Fruit fly (Drosophila melanogaster) whole organism, embryonic: ENCODE data around the gene CG14913.

ENCODE experiments used
- Ada2b ChIP-seq: fragments of 200-800 bp; sonication (Bioruptor generic); IDR thresholded peaks from 2 replicates; pipeline ENCODE4 v1.3.6; 2022; ENCODE audit warnings: missing biosample characterization, missing genetic modification characterization
- Blimp-1 ChIP-seq: fragments of 200-800 bp; sonication (Bioruptor generic); optimal IDR thresholded peaks from 3 replicates; lab custom pipeline; 2018; ENCODE audit warnings: missing biosample characterization, missing genetic modification characterization, mild to moderate bottlenecking, moderate library complexity, missing genetic modification reagents
- CG10654 ChIP-seq: fragments of 200-800 bp; sonication (Bioruptor generic); optimal IDR thresholded peaks from 2 replicates; lab custom pipeline; 2016; ENCODE audit warnings: missing biosample characterization, missing genetic modification characterization
- CG11504 ChIP-seq: fragments of 200-800 bp; sonication (Bioruptor generic); optimal IDR thresholded peaks from 3 replicates; lab custom pipeline; 2019; ENCODE audit warnings: missing biosample characterization, mild to moderate bottlenecking, missing genetic modification characterization, moderate library complexity
- CG11695 ChIP-seq: fragments of 200-800 bp; sonication (Bioruptor generic); IDR thresholded peaks from 3 replicates; pipeline ENCODE4 v1.3.6; 2022; ENCODE audit warnings: missing biosample characterization, missing genetic modification characterization
- CG11723 ChIP-seq: fragments of 200-800 bp; sonication (Bioruptor generic); optimal IDR thresholded peaks from 2 replicates; lab custom pipeline; 2017; ENCODE audit warnings: missing biosample characterization, mild to moderate bottlenecking, missing genetic modification characterization
- CG13424 ChIP-seq: fragments of 200-800 bp; sonication (Bioruptor generic); optimal IDR thresholded peaks from 2 replicates; lab custom pipeline; 2019; ENCODE audit warnings: missing biosample characterization, mild to moderate bottlenecking, missing genetic modification characterization, moderate library complexity
- CG15601 ChIP-seq: fragments of 200-800 bp; sonication (Bioruptor generic); optimal IDR thresholded peaks from 3 replicates; lab custom pipeline; 2019; ENCODE audit warnings: missing biosample characterization, mild to moderate bottlenecking, missing genetic modification characterization, moderate library complexity
- CG17359 ChIP-seq: fragments of 200-800 bp; sonication (Bioruptor generic); optimal IDR thresholded peaks from 3 replicates; lab custom pipeline; 2018; ENCODE audit warnings: missing biosample characterization, mild to moderate bottlenecking, missing genetic modification characterization, moderate library complexity
- CG17802 ChIP-seq: fragments of 200-800 bp; sonication (Bioruptor generic); optimal IDR thresholded peaks from 2 replicates; lab custom pipeline; 2018; ENCODE audit warnings: missing biosample characterization, mild to moderate bottlenecking, missing genetic modification characterization, moderate library complexity
- CG18599 ChIP-seq: fragments of 200-800 bp; sonication (Bioruptor generic); optimal IDR thresholded peaks from 3 replicates; lab custom pipeline; 2017; ENCODE audit warnings: missing biosample characterization, missing genetic modification characterization, mild to moderate bottlenecking, moderate library complexity, missing genetic modification reagents
- CG2678 ChIP-seq: fragments of 200-800 bp; sonication (Bioruptor generic); optimal IDR thresholded peaks from 3 replicates; lab custom pipeline; 2019; ENCODE audit warnings: missing biosample characterization, mild to moderate bottlenecking, missing genetic modification characterization, moderate library complexity
- CG2712 ChIP-seq: fragments of 200-800 bp; optimal IDR thresholded peaks from 3 replicates; lab custom pipeline; 2019; ENCODE audit warnings: missing biosample characterization, mild to moderate bottlenecking, missing genetic modification characterization, moderate library complexity
- CG2875 ChIP-seq: fragments of 200-800 bp; sonication (Bioruptor generic); optimal IDR thresholded peaks from 2 replicates; lab custom pipeline; 2017; ENCODE audit warnings: missing biosample characterization, mild to moderate bottlenecking, missing genetic modification characterization, missing genetic modification reagents
- CG3847 ChIP-seq: fragments of 200-800 bp; sonication (Bioruptor generic); IDR thresholded peaks from 2 replicates; pipeline ENCODE4 v1.3.6; 2022; ENCODE audit warnings: missing biosample characterization, missing genetic modification characterization
- CG4820 ChIP-seq: fragments of 200-800 bp; sonication (Bioruptor generic); optimal IDR thresholded peaks from 3 replicates; lab custom pipeline; 2016; ENCODE audit warnings: missing biosample characterization, missing genetic modification characterization
- Chrac-16 ChIP-seq: fragments of 200-800 bp; sonication (Bioruptor generic); optimal IDR thresholded peaks from 3 replicates; lab custom pipeline; 2016; ENCODE audit warnings: missing biosample characterization, missing genetic modification characterization
- Ets65A ChIP-seq: fragments of 200-800 bp; sonication (Bioruptor generic); peaks from one replicate; lab custom pipeline; 2016; ENCODE audit warnings: missing biosample characterization, missing genetic modification characterization
- Gug ChIP-seq: fragments of 200-800 bp; sonication (Bioruptor generic); IDR thresholded peaks from 4 replicates; pipeline ENCODE4 v1.3.6; 2022; ENCODE audit warnings: missing biosample characterization, missing genetic modification characterization
- H2.0 ChIP-seq: fragments of 200-800 bp; sonication (Bioruptor generic); IDR thresholded peaks from 2 replicates; pipeline ENCODE4 v1.3.6; 2022; ENCODE audit warnings: missing biosample characterization, missing genetic modification characterization
- HLH3B ChIP-seq: fragments of 200-800 bp; sonication (Bioruptor generic); IDR thresholded peaks from 2 replicates; pipeline ENCODE4 v1.3.6; 2022; ENCODE audit warnings: missing biosample characterization, missing genetic modification characterization
- HmgD ChIP-seq: fragments of 200-800 bp; sonication (Bioruptor generic); optimal IDR thresholded peaks from 3 replicates; lab custom pipeline; 2016; ENCODE audit warnings: missing biosample characterization, missing genetic modification characterization
- Med ChIP-seq: fragments of 200-800 bp; sonication (Bioruptor generic); peaks from one replicate; lab custom pipeline; 2016; ENCODE audit warnings: missing biosample characterization, missing genetic modification characterization, mild to moderate bottlenecking, inconsistent platforms, moderate library complexity
- Oaz ChIP-seq: fragments of 200-800 bp; sonication (Bioruptor generic); IDR thresholded peaks from 2 replicates; pipeline ENCODE4 v1.3.6; 2022; ENCODE audit warnings: missing biosample characterization, missing genetic modification characterization
- Oli ChIP-seq: fragments of 200-800 bp; sonication (Bioruptor generic); optimal IDR thresholded peaks from 2 replicates; lab custom pipeline; 2018; ENCODE audit warnings: missing biosample characterization, mild to moderate bottlenecking, missing genetic modification characterization, moderate library complexity
- Optix ChIP-seq: fragments of 200-800 bp; sonication (Bioruptor generic); IDR thresholded peaks from 3 replicates; pipeline ENCODE4 v1.3.6; 2022; ENCODE audit warnings: missing biosample characterization, missing genetic modification characterization
- abd-A ChIP-seq: fragments of 200-800 bp; sonication (Bioruptor generic); optimal IDR thresholded peaks from 3 replicates; lab custom pipeline; 2019; ENCODE audit warnings: missing biosample characterization, mild to moderate bottlenecking, missing genetic modification characterization, moderate library complexity
- ac ChIP-seq: fragments of 200-800 bp; sonication (Bioruptor generic); optimal IDR thresholded peaks from 3 replicates; lab custom pipeline; 2017; ENCODE audit warnings: missing biosample characterization, mild to moderate bottlenecking, missing genetic modification characterization
- bsh ChIP-seq, 2 experiments: fragments of 200-800 bp; sonication (Bioruptor generic); optimal IDR thresholded peaks; 2 replicates each; lab custom pipeline; 2017 to 2018; ENCODE audit warnings: mild to moderate bottlenecking in 2 of 2, missing biosample characterization in 2 of 2, missing genetic modification characterization in 2 of 2, moderate library complexity in 1 of 2
- cad ChIP-seq: fragments of >200 bp; optimal IDR thresholded peaks from 2 replicates; lab custom pipeline; 2017; ENCODE audit warnings: missing biosample characterization, missing genetic modification characterization
- caup ChIP-seq: fragments of 200-800 bp; sonication (Bioruptor generic); optimal IDR thresholded peaks from 3 replicates; lab custom pipeline; 2017; ENCODE audit warnings: missing biosample characterization, mild to moderate bottlenecking, missing genetic modification characterization, moderate library complexity; ENCODE audit not compliant: severe bottlenecking
- ci ChIP-seq: fragments of 200-800 bp; sonication (Bioruptor generic); IDR thresholded peaks from 3 replicates; pipeline ENCODE4 v1.3.6; 2022; ENCODE audit warnings: missing biosample characterization, missing genetic modification characterization
- dmrt99B ChIP-seq: fragments of 200-800 bp; sonication (Bioruptor generic); optimal IDR thresholded peaks from 2 replicates; lab custom pipeline; 2018; ENCODE audit warnings: missing biosample characterization, mild to moderate bottlenecking, missing genetic modification characterization, moderate library complexity
- dysf ChIP-seq: fragments of 200-800 bp; sonication (Bioruptor generic); IDR thresholded peaks from 3 replicates; pipeline ENCODE4 v1.3.6; 2022; ENCODE audit warnings: missing biosample characterization, missing genetic modification characterization
- ftz-f1 ChIP-seq: fragments of 200-800 bp; sonication (Bioruptor generic); optimal IDR thresholded peaks from 2 replicates; lab custom pipeline; 2016; ENCODE audit warnings: missing biosample characterization, missing genetic modification characterization
- grau ChIP-seq: fragments of 200-800 bp; optimal IDR thresholded peaks from 3 replicates; lab custom pipeline; 2019; ENCODE audit warnings: missing biosample characterization, mild to moderate bottlenecking, missing genetic modification characterization, moderate library complexity
- jing ChIP-seq: fragments of 200-800 bp; sonication (Bioruptor generic); optimal IDR thresholded peaks from 2 replicates; lab custom pipeline; 2018; ENCODE audit warnings: missing biosample characterization, mild to moderate bottlenecking, missing genetic modification characterization
- nom ChIP-seq: fragments of 200-800 bp; sonication (Bioruptor generic); optimal IDR thresholded peaks from 2 replicates; lab custom pipeline; 2017; ENCODE audit warnings: missing biosample characterization, missing genetic modification characterization, mild to moderate bottlenecking, moderate library complexity, missing genetic modification reagents
- onecut ChIP-seq: fragments of 200-800 bp; sonication (Bioruptor generic); IDR thresholded peaks from 2 replicates; pipeline ENCODE4 v1.3.6; 2022; ENCODE audit warnings: missing biosample characterization, missing genetic modification characterization
- otp ChIP-seq: fragments of 200-800 bp; sonication (Bioruptor generic); IDR thresholded peaks from 3 replicates; pipeline ENCODE4, ENCODE4 v1.3.6; 2022; ENCODE audit warnings: missing biosample characterization, missing genetic modification characterization
- pan ChIP-seq, 4 experiments: fragments of >200 bp in 3 of 4; fragments of 200-800 bp in 1 of 4; sonication (Bioruptor generic) in 1 of 4; optimal IDR thresholded peaks in 3 of 4; IDR thresholded peaks in 1 of 4; 2 replicates each; pipeline versions ENCODE4 v1.3.6 to Lab custom; 2017 to 2022; ENCODE audit warnings: missing biosample characterization in 2 of 4, missing genetic modification characterization in 2 of 4, mixed read lengths in 1 of 4
- phol ChIP-seq: fragments of 200-800 bp; sonication (Bioruptor generic); optimal IDR thresholded peaks from 3 replicates; lab custom pipeline; 2018; ENCODE audit warnings: missing biosample characterization, mild to moderate bottlenecking, missing genetic modification characterization, moderate library complexity
- ranshi ChIP-seq: fragments of 200-800 bp; sonication (Bioruptor generic); IDR thresholded peaks from 2 replicates; pipeline ENCODE4 v1.3.6; 2022; ENCODE audit warnings: missing biosample characterization, missing genetic modification characterization
- row ChIP-seq: fragments of 200-800 bp; sonication (Bioruptor generic); IDR thresholded peaks from 3 replicates; pipeline ENCODE4 v1.3.6; 2022; ENCODE audit warnings: missing biosample characterization, missing genetic modification characterization
- sr ChIP-seq: fragments of 200-800 bp; sonication (Bioruptor generic); IDR thresholded peaks from 3 replicates; pipeline ENCODE4 v1.3.6; 2022; ENCODE audit warnings: missing biosample characterization, missing genetic modification characterization
- tgo ChIP-seq: fragments of 200-800 bp; sonication (Bioruptor generic); IDR thresholded peaks from 3 replicates; pipeline ENCODE4 v1.3.6; 2022; ENCODE audit warnings: missing biosample characterization, missing genetic modification characterization
- yki ChIP-seq: fragments of >200 bp; optimal IDR thresholded peaks from 3 replicates; lab custom pipeline; 2018
- zfh1 ChIP-seq: fragments of 200-800 bp; sonication (Bioruptor generic); IDR thresholded peaks from 3 replicates; pipeline ENCODE4 v1.3.6; 2022; ENCODE audit warnings: missing biosample characterization, missing genetic modification characterization

CG14913 gene

dm6 chr2L:11053018-11053807, 36.4 kb downstream of the CG14913 start (continued):
- TF ChIP-seq CG2875 (GFP tag; lab: Kevin White, UChicago) = no peak
- TF ChIP-seq Chrac-16 (GFP tag; lab: Kevin White, UChicago) = no peak
- peak; percentile 42; the same call in 1 of the 3 replicates for TF ChIP-seq Optix (GFP tag; lab: Robert Waterston, UW)
- TF ChIP-seq Med = peak; percentile 82
- TF ChIP-seq HmgD (GFP tag; lab: Kevin White, UChicago) = no peak
- no peak for TF ChIP-seq CG11723 (GFP tag; lab: Kevin White, UChicago)
- 0 out of 3 replicates have a peak, but pooled peaks have one; percentile 26 for TF ChIP-seq tgo
- no peak for TF ChIP-seq yki (lab: Kevin White, UChicago)
- 0 out of 3 replicates have a peak, but pooled peaks have one; percentile 11 for TF ChIP-seq sr
- TF ChIP-seq CG10654 (GFP tag; lab: Kevin White, UChicago) = no peak
- TF ChIP-seq CG4820 (GFP tag; lab: Kevin White, UChicago) = no peak
- 0 out of 3 replicates have a peak, but pooled peaks have one; percentile 22 for TF ChIP-seq zfh1 (GFP tag; lab: Robert Waterston, UW)
- no peak for TF ChIP-seq pan (optimal IDR thresholded peaks at IDR 0.05; lab: Kevin White, UChicago)
- TF ChIP-seq pan (GFP tag; optimal IDR thresholded peaks at IDR 0.05 in 1 of 2, IDR thresholded peaks at IDR 0.05 in 1 of 2) = peak in 1 of 2 experiments; percentile 75
- TF ChIP-seq onecut (GFP tag; lab: Robert Waterston, UW) = peak; percentile 10; the same call in 1 of the 2 replicates
- TF ChIP-seq caup (GFP tag; lab: Kevin White, UChicago) = no peak
- TF ChIP-seq CG15601 = no peak
- no peak for TF ChIP-seq cad
- no peak for TF ChIP-seq jing
- peak in 1 of 2 experiments; percentile 29 for TF ChIP-seq bsh (GFP tag; optimal IDR thresholded peaks at IDR 0.05; lab: Kevin White, UChicago)
- no peak for TF ChIP-seq ftz-f1 (GFP tag; lab: Kevin White, UChicago)
- TF ChIP-seq H2.0 = peak; percentile 58; the same call in 1 of the 2 replicates
- TF ChIP-seq dysf (GFP tag; lab: Robert Waterston, UW) = peak; percentile 56; the same call in 2 of the 3 replicates
- peak; percentile 2 for TF ChIP-seq CG2712
- no peak for TF ChIP-seq CG3847 (GFP tag; lab: Robert Waterston, UW)
- TF ChIP-seq CG18599 (GFP tag; lab: Kevin White, UChicago) = no peak
- TF ChIP-seq Oli (tag; lab: Kevin White, UChicago) = peak; percentile 40
- no peak for TF ChIP-seq otp
- TF ChIP-seq abd-A (tag; lab: Kevin White, UChicago) = no peak
- TF ChIP-seq CG13424 (tag; lab: Kevin White, UChicago) = peak; percentile 1
- peak; percentile 33 for TF ChIP-seq CG2678 (tag; lab: Kevin White, UChicago)
- TF ChIP-seq phol = peak; percentile 12
- TF ChIP-seq ci (GFP tag; lab: Robert Waterston, UW) = peak; percentile 55; the same call in 1 of the 3 replicates
- peak; percentile 85 for TF ChIP-seq nom (GFP tag; lab: Kevin White, UChicago)
- peak; percentile 74 for TF ChIP-seq grau (tag; lab: Kevin White, UChicago)
- no peak for TF ChIP-seq Blimp-1 (GFP tag; lab: Kevin White, UChicago)
- TF ChIP-seq CG11504 (tag; lab: Kevin White, UChicago) = peak; percentile 50
- no peak for TF ChIP-seq ac
- TF ChIP-seq CG17359 = peak; percentile 33
- TF ChIP-seq dmrt99B (tag; lab: Kevin White, UChicago) = peak; percentile 57
- TF ChIP-seq Ets65A (GFP tag; lab: Kevin White, UChicago) = no peak
- TF ChIP-seq ranshi = 0 out of 2 replicates have a peak, but pooled peaks have one; percentile 34
- peak; percentile 67 for TF ChIP-seq HLH3B (GFP tag; lab: Robert Waterston, UW)
- peak; percentile 48; the same call in 1 of the 2 replicates for TF ChIP-seq Oaz (GFP tag; lab: Robert Waterston, UW)
- peak; percentile 52 for TF ChIP-seq Ada2b (GFP tag; lab: Robert Waterston, UW)
- peak; percentile 65 for TF ChIP-seq row (GFP tag; lab: Robert Waterston, UW)
- peak; percentile 14; the same call in 1 of the 4 replicates for TF ChIP-seq Gug (GFP tag; lab: Robert Waterston, UW)
- TF ChIP-seq CG11695 (GFP tag; lab: Robert Waterston, UW) = peak; percentile 57; the same call in 1 of the 3 replicates
- no peak for TF ChIP-seq CG17802
